Worm (Caenorhabditis elegans): Measurements from ENCODE around the gene C05D9.4.
"Not testable (repeated sequence)": the region's sequence is repeated elsewhere in the genome, so short reads cannot be mapped to it uniquely, and the experiment has no call there.

C05D9.4 gene

ce11 chrX:1068986-1069385 is 38.9 kb upstream of the C05D9.4 start, which contains the start of gene mksr-1:
mksr-1 (minus strand) TSS chrX:1069129.
- TF ChIP-seq aha-1 (tag), result peak; percentile 35
- TF ChIP-seq snpc-1.2 (GFP tag; IDR thresholded peaks at IDR 0.05), result no peak

- TF ChIP-seq dmd-8 (GFP tag; IDR thresholded peaks at IDR 0.05), result peak; percentile 60
- TF ChIP-seq F26F4.8 (GFP tag; conservative IDR thresholded peaks at IDR 0.05), result 0 out of 2 replicates have a peak, but pooled peaks have one; percentile 44
- TF ChIP-seq lim-7 (GFP tag; IDR thresholded peaks at IDR 0.05), result peak; percentile 73; the same call in 1 of the 2 replicates
- peak; percentile 21; the same call in 1 of the 2 replicates for TF ChIP-seq dmd-6 (GFP tag; IDR thresholded peaks at IDR 0.05)
- peak; percentile 22; the same call in 1 of the 2 replicates for TF ChIP-seq pha-4 (GFP tag; IDR thresholded peaks at IDR 0.05)
- TF ChIP-seq pha-4 (tag; optimal IDR thresholded peaks at IDR 0.05), result not testable (repeated sequence)
- TF ChIP-seq T26A8.4 (GFP tag; IDR thresholded peaks at IDR 0.05), result peak; percentile 48; the same call in 1 of the 2 replicates
- TF ChIP-seq ctbp-1 (GFP tag; IDR thresholded peaks at IDR 0.05), result 0 out of 2 replicates have a peak, but pooled peaks have one; percentile 36
- peak; percentile 77 for TF ChIP-seq egl-43 (GFP tag; IDR thresholded peaks at IDR 0.05)
- TF ChIP-seq zfp-3 (GFP tag; conservative IDR thresholded peaks at IDR 0.05), result peak; percentile 41; the same call in 1 of the 2 replicates
- TF ChIP-seq dmd-9 (GFP tag; IDR thresholded peaks at IDR 0.05), result 0 out of 2 replicates have a peak, but pooled peaks have one; percentile 8
- peak; percentile 56; the same call in 1 of the 2 replicates for TF ChIP-seq lin-38 (GFP tag; IDR thresholded peaks at IDR 0.05)
- TF ChIP-seq vab-7 (GFP tag; IDR thresholded peaks at IDR 0.05), result peak; percentile 11; the same call in 1 of the 2 replicates
- TF ChIP-seq arid-1 (GFP tag; conservative IDR thresholded peaks at IDR 0.05), result peak; percentile 58; the same call in 1 of the 2 replicates
- TF ChIP-seq lin-1 (GFP tag; IDR thresholded peaks at IDR 0.05), result 0 out of 2 replicates have a peak, but pooled peaks have one; percentile 32
- 0 out of 2 replicates have a peak, but pooled peaks have one; percentile 37 for TF ChIP-seq ceh-44 (GFP tag; IDR thresholded peaks at IDR 0.05)
Observed at ce11 chrX:1070585-1070984, 37.3 kb upstream of the C05D9.4 start.

ce11 chrX:1072152-1072551 is 35.7 kb upstream of the C05D9.4 start, which contains the start of gene lim-6:
lim-6 (plus strand) TSS chrX:1072452.
- TF ChIP-seq T20F7.1 (GFP tag; optimal IDR thresholded peaks at IDR 0.05) (no peak), mxl-2 (GFP tag; conservative IDR thresholded peaks at IDR 0.05) (no peak), tra-1 (GFP tag; IDR thresholded peaks at IDR 0.05) (no peak), Y5F2A.4 (GFP tag; optimal IDR thresholded peaks at IDR 0.05) (no peak), zip-11 (GFP tag; IDR thresholded peaks at IDR 0.05) (no peak), arid-1 (GFP tag; conservative IDR thresholded peaks at IDR 0.05) (no peak), nhr-28 (tag; optimal IDR thresholded peaks at IDR 0.05) (no peak), nhr-25 (tag; optimal IDR thresholded peaks at IDR 0.05; ENCODE audit: borderline replicate concordance, insufficient read depth) (no peak), attf-4 (tag; optimal IDR thresholded peaks at IDR 0.05) (no peak), daf-16 (GFP tag; optimal IDR thresholded peaks at IDR 0.05) (no peak), daf-16 (tag; optimal IDR thresholded peaks at IDR 0.05) (no peak), nhr-102 (tag; optimal IDR thresholded peaks at IDR 0.05) (no peak), ztf-7 (tag; optimal IDR thresholded peaks at IDR 0.05) (no peak), hmg-1.1 (GFP tag; IDR thresholded peaks at IDR 0.05) (no peak), daf-8 (GFP tag; IDR thresholded peaks at IDR 0.05) (no peak), ceh-62 (tag; optimal IDR thresholded peaks at IDR 0.05) (no peak), lin-13 (GFP tag; optimal IDR thresholded peaks at IDR 0.05) (no peak), vab-7 (GFP tag; IDR thresholded peaks at IDR 0.05) (no peak), jun-1 (tag; optimal IDR thresholded peaks at IDR 0.05) (no peak)

ce11 chrX:1080549-1080948 is 27.3 kb upstream of the C05D9.4 start, which contains the start of gene pfn-3:
pfn-3 (minus strand) TSS chrX:1080649.
- TF ChIP-seq rbr-2 (tag; optimal IDR thresholded peaks at IDR 0.05) (no peak), Y75B8A.6 (GFP tag; IDR thresholded peaks at IDR 0.05) (no peak), zfp-3 (GFP tag; conservative IDR thresholded peaks at IDR 0.05) (no peak), lim-7 (GFP tag; IDR thresholded peaks at IDR 0.05) (no peak), zip-2 (tag; optimal IDR thresholded peaks at IDR 0.05) (no peak), ZK546.5 (tag; optimal IDR thresholded peaks at IDR 0.05) (no peak)

Measured in whole organism, L4 larva.